Worm (Caenorhabditis elegans): ENCODE measurements around the gene frpr-1.

DNA sequence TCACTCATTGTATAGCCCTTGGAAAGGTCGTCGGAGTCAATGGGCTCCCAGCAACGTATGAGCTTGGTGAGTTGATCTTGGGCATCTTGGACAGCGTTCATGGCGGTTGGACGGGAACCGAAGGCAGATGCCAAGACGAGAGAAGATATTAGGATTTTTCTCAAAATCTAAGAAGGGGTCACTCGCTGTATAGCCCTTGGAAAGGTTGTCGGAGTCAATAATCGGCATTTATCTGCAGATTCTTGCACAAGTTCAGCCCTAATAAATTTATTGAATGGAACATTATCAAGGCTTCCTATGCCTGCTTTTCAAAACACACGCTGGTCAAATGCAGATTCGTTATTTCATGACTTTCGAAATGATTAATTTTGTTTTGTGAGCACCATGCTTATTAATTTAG lies 8.3 kb upstream of the frpr-1 start, which contains the start of gene C02B8.7:
- TF ChIP-seq aly-1 (tag; optimal IDR thresholded peaks at IDR 0.05) (no peak), hmbx-1 (tag; optimal IDR thresholded peaks at IDR 0.05) (no peak), flt-1 (GFP tag; IDR thresholded peaks at IDR 0.05) (no peak), ceh-13 (GFP tag; optimal IDR thresholded peaks at IDR 0.05) (no peak), hnd-1 (tag; optimal IDR thresholded peaks at IDR 0.05) (no peak), sea-1 (GFP tag; conservative IDR thresholded peaks at IDR 0.05) (no peak)
